Worm (Caenorhabditis elegans): ENCODE measurements around the gene Y45F10C.6.

The Y45F10C.6 gene

ce11 chrIV:13696900-13697299 lies 44.8 kb downstream of the Y45F10C.6 start:
- no peak for TF ChIP-seq egl-27 (tag; optimal IDR thresholded peaks at IDR 0.05)
- TF ChIP-seq nfya-1 (tag; optimal IDR thresholded peaks at IDR 0.05; ENCODE audit: insufficient read depth): peak; percentile 3

DNA sequence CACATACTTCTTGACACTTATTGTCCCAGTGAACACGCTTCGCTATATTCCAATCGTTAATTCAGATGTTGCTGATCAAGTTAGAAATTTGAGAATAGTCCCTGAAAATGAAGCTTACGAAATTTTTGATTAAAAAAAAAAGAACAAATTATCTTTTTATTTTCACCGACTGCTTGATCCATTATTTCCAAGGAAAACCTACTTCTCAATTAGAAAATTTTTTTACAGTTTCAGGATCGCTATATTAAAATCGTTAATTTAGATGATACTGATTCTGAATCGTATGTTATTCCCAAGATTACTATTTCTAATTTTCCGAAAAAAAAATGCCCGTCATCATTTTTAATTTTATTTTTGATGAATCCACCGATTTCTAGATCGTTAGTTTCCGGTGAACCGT lies 46.5 kb downstream of the Y45F10C.6 start, which contains the start of gene T23G4.127:
Gene T23G4.127 (minus strand): TSS at position 101 of the 400 bp plus-strand sequence.
- TF ChIP-seq ceh-82 (tag; optimal IDR thresholded peaks at IDR 0.05) (no peak), pqm-1 (tag; optimal IDR thresholded peaks at IDR 0.05) (no peak)

DNA sequence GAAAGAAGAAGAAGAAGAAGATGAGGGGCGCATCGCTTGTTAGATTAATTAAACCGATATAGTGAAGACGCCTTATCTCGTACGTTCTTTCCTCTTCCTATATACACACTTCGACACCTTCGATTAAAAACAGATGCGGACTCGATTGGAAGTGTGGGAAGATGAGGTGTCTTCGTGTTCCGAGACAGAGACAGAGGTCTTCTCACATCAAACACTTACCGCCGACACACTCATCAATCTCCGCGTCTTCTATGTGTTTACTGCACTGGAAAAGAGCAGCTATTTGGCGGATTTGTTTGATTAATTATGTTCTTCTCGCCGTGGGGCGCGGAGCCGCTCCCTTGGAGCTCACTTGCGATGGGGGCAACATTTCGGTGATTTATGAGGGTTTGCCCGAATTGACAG lies 47.3 kb downstream of the Y45F10C.6 start:
- TF ChIP-seq ceh-16 (tag; optimal IDR thresholded peaks at IDR 0.05): no peak
- peak; percentile 38 for TF ChIP-seq egl-5 (tag; optimal IDR thresholded peaks at IDR 0.05)
- TF ChIP-seq sea-2 (GFP tag; optimal IDR thresholded peaks at IDR 0.05): no peak
- TF ChIP-seq pha-4 (tag; optimal IDR thresholded peaks at IDR 0.05): no peak
- no peak for TF ChIP-seq fos-1 (tag; optimal IDR thresholded peaks at IDR 0.05)
- TF ChIP-seq nfya-1 (tag; optimal IDR thresholded peaks at IDR 0.05; ENCODE audit: insufficient read depth): peak; percentile 22
- TF ChIP-seq mdl-1 (tag; optimal IDR thresholded peaks at IDR 0.05): no peak
- TF ChIP-seq hmg-11 (tag; optimal IDR thresholded peaks at IDR 0.05): peak; percentile 1
- TF ChIP-seq skn-1 (tag; optimal IDR thresholded peaks at IDR 0.05): no peak
- TF ChIP-seq tbx-2 (tag; optimal IDR thresholded peaks at IDR 0.05): no peak
- TF ChIP-seq ztf-4 (tag; optimal IDR thresholded peaks at IDR 0.05): no peak
- TF ChIP-seq nhr-77 (tag; optimal IDR thresholded peaks at IDR 0.05): no peak
- no peak for TF ChIP-seq unc-39 (tag; optimal IDR thresholded peaks at IDR 0.05)
- no peak for TF ChIP-seq nhr-11 (tag; optimal IDR thresholded peaks at IDR 0.05)
- TF ChIP-seq zag-1 (tag; optimal IDR thresholded peaks at IDR 0.05): no peak
- TF ChIP-seq nhr-43 (tag; optimal IDR thresholded peaks at IDR 0.05; ENCODE audit: poor library complexity, severe bottlenecking): no peak
- TF ChIP-seq nhr-25 (tag; optimal IDR thresholded peaks at IDR 0.05): peak; percentile 8
- no peak for TF ChIP-seq mml-1 (tag; optimal IDR thresholded peaks at IDR 0.05)
- TF ChIP-seq elt-2 (tag; optimal IDR thresholded peaks at IDR 0.05): no peak
- no peak for TF ChIP-seq nhr-28 (tag; optimal IDR thresholded peaks at IDR 0.05)
- TF ChIP-seq daf-12 (tag; optimal IDR thresholded peaks at IDR 0.05): no peak
- TF ChIP-seq fkh-10 (GFP tag; optimal IDR thresholded peaks at IDR 0.05): no peak
- TF ChIP-seq ztf-11 (tag; optimal IDR thresholded peaks at IDR 0.05): no peak
- no peak for TF ChIP-seq R02D3.7 (tag; optimal IDR thresholded peaks at IDR 0.05)
- no peak for TF ChIP-seq ceh-9 (tag; optimal IDR thresholded peaks at IDR 0.05)
- TF ChIP-seq unc-62 (GFP tag; optimal IDR thresholded peaks at IDR 0.05): peak; percentile 91
- peak; percentile 99 for TF ChIP-seq lin-39 (tag; optimal IDR thresholded peaks at IDR 0.05)
- no peak for TF ChIP-seq pqm-1 (tag; optimal IDR thresholded peaks at IDR 0.05)
- TF ChIP-seq nhr-23 (tag; optimal IDR thresholded peaks at IDR 0.05): no peak
- TF ChIP-seq egl-27 (tag; optimal IDR thresholded peaks at IDR 0.05): no peak
- TF ChIP-seq fkh-2 (tag; optimal IDR thresholded peaks at IDR 0.05): no peak
- TF ChIP-seq elt-1 (tag; optimal IDR thresholded peaks at IDR 0.05): peak; percentile 71
- no peak for TF ChIP-seq eor-1 (tag; optimal IDR thresholded peaks at IDR 0.05)
- TF ChIP-seq snpc-4 (tag; optimal IDR thresholded peaks at IDR 0.05): no peak
- TF ChIP-seq nhr-12 (tag; optimal IDR thresholded peaks at IDR 0.05): no peak

- TF ChIP-seq elt-2 (tag; optimal IDR thresholded peaks at IDR 0.05) (no peak), skn-1 (tag; optimal IDR thresholded peaks at IDR 0.05) (no peak), fkh-10 (GFP tag; optimal IDR thresholded peaks at IDR 0.05) (no peak), nhr-25 (tag; optimal IDR thresholded peaks at IDR 0.05) (peak; percentile 30), fos-1 (tag; optimal IDR thresholded peaks at IDR 0.05) (no peak), ztf-11 (tag; optimal IDR thresholded peaks at IDR 0.05) (no peak), elt-3 (tag; optimal IDR thresholded peaks at IDR 0.05) (no peak)
Measured at ce11 chrIV:13700847-13701246, 48.7 kb downstream of the Y45F10C.6 start.

- TF ChIP-seq lin-39 (tag; optimal IDR thresholded peaks at IDR 0.05) (no peak), snpc-4 (tag; optimal IDR thresholded peaks at IDR 0.05) (peak; percentile 50), tbx-2 (tag; optimal IDR thresholded peaks at IDR 0.05) (no peak), nhr-43 (tag; optimal IDR thresholded peaks at IDR 0.05; ENCODE audit: poor library complexity, severe bottlenecking) (peak; percentile 3)
Measured at ce11 chrIV:13701472-13701871, 49.3 kb downstream of the Y45F10C.6 start.

Measured in whole organism, L3 larva.